Worm (Caenorhabditis elegans): ENCODE measurements around the gene folt-3.
A peak's percentile ranks its signal among the peaks of the same experiment; 100 is the strongest.

folt-3 gene

ce11 chrV:7590454-7590853 lies 19.1 kb downstream of the folt-3 start, which contains the start of gene C50E3.6:
Gene C50E3.6, minus strand, starts transcription at chrV:7590554.
- TF ChIP-seq ceh-18 (tag; optimal IDR thresholded peaks at IDR 0.05) (no peak), dmd-4 (tag; optimal IDR thresholded peaks at IDR 0.05; ENCODE audit: borderline replicate concordance) (no peak), ahr-1 (tag; optimal IDR thresholded peaks at IDR 0.05) (no peak), ceh-2 (tag; optimal IDR thresholded peaks at IDR 0.05) (no peak), unc-86 (tag; optimal IDR thresholded peaks at IDR 0.05) (no peak), ceh-9 (tag; optimal IDR thresholded peaks at IDR 0.05) (no peak), fkh-10 (GFP tag; optimal IDR thresholded peaks at IDR 0.05) (no peak), hlh-6 (tag; optimal IDR thresholded peaks at IDR 0.05) (no peak), eyg-1 (tag; optimal IDR thresholded peaks at IDR 0.05) (no peak), ref-2 (tag; optimal IDR thresholded peaks at IDR 0.05) (no peak), pax-1 (tag; optimal IDR thresholded peaks at IDR 0.05) (no peak), fax-1 (tag; optimal IDR thresholded peaks at IDR 0.05) (no peak)

ce11 chrV:7587637-7588036 lies 21.9 kb downstream of the folt-3 start, which contains the start of the genes F19F10.11 and C50E3.5:
Gene F19F10.11, minus strand, starts transcription at chrV:7587704.
Gene C50E3.5, plus strand, starts transcription at chrV:7587996.
- TF ChIP-seq ceh-14 (tag; optimal IDR thresholded peaks at IDR 0.05) (peak; percentile 6), pax-1 (tag; optimal IDR thresholded peaks at IDR 0.05) (no peak)

- no peak for TF ChIP-seq ama-1 (optimal IDR thresholded peaks at IDR 0.05)
- no peak for TF ChIP-seq tbx-7 (tag; optimal IDR thresholded peaks at IDR 0.05)
- TF ChIP-seq T23F11.4 (GFP tag; optimal IDR thresholded peaks at IDR 0.05): no peak
- TF ChIP-seq ceh-48 (tag; optimal IDR thresholded peaks at IDR 0.05): peak; percentile 85
- no peak for TF ChIP-seq ceh-22 (tag; optimal IDR thresholded peaks at IDR 0.05)
Observed at ce11 chrV:7580378-7580777, 29.2 kb downstream of the folt-3 start, which contains the start of gene ets-6. Gene ets-6, minus strand, starts transcription at chrV:7580546.

- TF ChIP-seq lin-11 (tag; optimal IDR thresholded peaks at IDR 0.05): no peak
- TF ChIP-seq unc-42 (tag; optimal IDR thresholded peaks at IDR 0.05): peak; percentile 66
Observed at ce11 chrV:7575563-7575962, 34.0 kb downstream of the folt-3 start, which contains the start of the genes snu-66 and ints-9. Gene snu-66, minus strand, starts transcription at chrV:7575670. Gene ints-9, plus strand, starts transcription at chrV:7575802.

ce11 chrV:7570955-7571354 lies 38.6 kb downstream of the folt-3 start, which contains the start of gene F19F10.14:
Gene F19F10.14, minus strand, starts transcription at chrV:7571055.
- no peak for TF ChIP-seq dmd-4 (tag; optimal IDR thresholded peaks at IDR 0.05; ENCODE audit: borderline replicate concordance)
- TF ChIP-seq pha-2 (tag; optimal IDR thresholded peaks at IDR 0.05): no peak
- TF ChIP-seq elt-4 (tag; optimal IDR thresholded peaks at IDR 0.05): no peak
- TF ChIP-seq syd-9 (tag; optimal IDR thresholded peaks at IDR 0.05): no peak
- no peak for TF ChIP-seq pros-1 (tag; optimal IDR thresholded peaks at IDR 0.05)
- TF ChIP-seq ets-4 (tag; optimal IDR thresholded peaks at IDR 0.05): no peak

ce11 chrV:7570290-7570689 lies 39.3 kb downstream of the folt-3 start, which contains the start of gene clec-212:
Gene clec-212, minus strand, starts transcription at chrV:7570390.
- no peak for TF ChIP-seq mec-3 (tag; optimal IDR thresholded peaks at IDR 0.05; ENCODE audit: borderline replicate concordance)

- no peak for TF ChIP-seq ceh-18 (tag; optimal IDR thresholded peaks at IDR 0.05)
Observed at ce11 chrV:7562947-7563346, 46.6 kb downstream of the folt-3 start, which contains the start of gene F19F10.1. Gene F19F10.1, plus strand, starts transcription at chrV:7563247.

- no peak for TF ChIP-seq C08G9.2 (tag; optimal IDR thresholded peaks at IDR 0.05)
Observed at ce11 chrV:7558693-7559092, 50.9 kb downstream of the folt-3 start, which contains the start of gene ets-7. Gene ets-7, minus strand, starts transcription at chrV:7558793.

All from whole organism, late embryonic.